Worm (Caenorhabditis elegans) whole organism, midembryonic: ENCODE results near the gene lact-6.

Source experiments
- T22C8.4 ChIP-seq: fragments of 200-800 bp; sonication (Bioruptor generic); IDR thresholded peaks from 2 replicates; pipeline ENCODE4 v1.3.6; 2022; ENCODE audit warnings: missing genetic modification characterization, missing compliant biosample characterization
- cog-1 ChIP-seq: sonication (generic microtip); optimal IDR thresholded peaks from 2 replicates; lab custom pipeline; 2016; ENCODE audit warnings: missing genetic modification characterization, missing compliant biosample characterization
- med-1 ChIP-seq: sonication (generic microtip); optimal IDR thresholded peaks from 2 replicates; lab custom pipeline; 2017; ENCODE audit warnings: missing genetic modification characterization, mild to moderate bottlenecking, missing compliant biosample characterization, antibody characterized with exemption, missing genetic modification reagents; ENCODE audit not compliant: insufficient read depth
- tab-1 ChIP-seq: fragments of 200-800 bp; sonication (Bioruptor generic); IDR thresholded peaks from 2 replicates; pipeline ENCODE4 v1.3.6; 2022; ENCODE audit warnings: missing genetic modification characterization, missing compliant biosample characterization

- no peak for TF ChIP-seq med-1 (GFP tag; lab: Kevin White, UChicago)
- no peak for TF ChIP-seq cog-1 (tag; lab: Kevin White, UChicago)
- TF ChIP-seq tab-1 (GFP tag; lab: Robert Waterston, UW) = no peak
- TF ChIP-seq T22C8.4 (GFP tag; lab: Robert Waterston, UW) = no peak
Observed at ce11 chrIV:17426970-17427369, 4.2 kb downstream of the lact-6 start.
